Fruit fly (Drosophila melanogaster): ENCODE measurements around the gene bin.

dm6 chr3L:7026694-7027093 lies 36.3 kb downstream of the bin start, which contains the start of gene CG17744:
- no peak for TF ChIP-seq Myc (optimal IDR thresholded peaks at IDR 0.05)
- TF ChIP-seq GATAd (GFP tag; optimal IDR thresholded peaks at IDR 0.05) = no peak
- no peak for TF ChIP-seq br (GFP tag; optimal IDR thresholded peaks at IDR 0.05)
- TF ChIP-seq usp (GFP tag; optimal IDR thresholded peaks at IDR 0.05) = no peak
- no peak for TF ChIP-seq psq (GFP tag; optimal IDR thresholded peaks at IDR 0.05)
- no peak for TF ChIP-seq sage (GFP tag; optimal IDR thresholded peaks at IDR 0.05)
- no peak for TF ChIP-seq Hnf4 (GFP tag; optimal IDR thresholded peaks at IDR 0.05)
- TF ChIP-seq Dfd (GFP tag; optimal IDR thresholded peaks at IDR 0.05) = no peak
- no peak for TF ChIP-seq N (GFP tag; optimal IDR thresholded peaks at IDR 0.05)
- no peak for TF ChIP-seq woc (GFP tag; optimal IDR thresholded peaks at IDR 0.05)
- TF ChIP-seq Hr78 (GFP tag; optimal IDR thresholded peaks at IDR 0.05) = no peak
